Worm (Caenorhabditis elegans) whole organism, L4/young adult: ENCODE measurements around the gene col-14.

Source experiments
- W03F9.2 ChIP-seq: fragments of 150-350 bp; optimal IDR thresholded peaks from 2 replicates; lab custom pipeline; 2014; ENCODE audit warnings: missing biosample characterization, missing genetic modification characterization
- dao-5 ChIP-seq: sonication (generic microtip); optimal IDR thresholded peaks from 2 replicates; lab custom pipeline; 2016; ENCODE audit warnings: missing genotype, missing genetic modification characterization, moderate library complexity, missing compliant biosample characterization
- him-1 ChIP-seq: sonication (generic microtip); optimal IDR thresholded peaks from 2 replicates; lab custom pipeline; 2016; ENCODE audit warnings: missing genotype, missing genetic modification reagents, missing genetic modification characterization, missing compliant biosample characterization

ce11 chrIV:7722806-7723205 is 30.4 kb upstream of the col-14 start, which contains the start of gene C50F7.6:
- no peak for TF ChIP-seq him-1 (tag; lab: Kevin White, UChicago)
- no peak for TF ChIP-seq dao-5 (tag; lab: Kevin White, UChicago)
- TF ChIP-seq W03F9.2 (tag; lab: Kevin White, UChicago): no peak
